Fruit fly (Drosophila melanogaster) whole organism, embryonic: ENCODE measurements around the gene Kaz1-ORFB.

Experiments used
- BtbVII ChIP-seq: fragments of 200-800 bp; sonication (Bioruptor generic); optimal IDR thresholded peaks from 3 replicates; lab custom pipeline; 2017; ENCODE audit warnings: missing biosample characterization, mild to moderate bottlenecking, missing genetic modification characterization
- CG10543 ChIP-seq: fragments of 200-800 bp; sonication (Bioruptor generic); optimal IDR thresholded peaks from 3 replicates; lab custom pipeline; 2017; ENCODE audit warnings: missing biosample characterization, mild to moderate bottlenecking, missing genetic modification characterization, moderate library complexity
- CG11456 ChIP-seq: fragments of 200-800 bp; sonication (Bioruptor generic); IDR thresholded peaks from 3 replicates; pipeline ENCODE4 v1.3.6; 2022; ENCODE audit warnings: missing biosample characterization, missing genetic modification characterization
- CG12299 ChIP-seq: fragments of 200-800 bp; sonication (Bioruptor generic); optimal IDR thresholded peaks from 2 replicates; lab custom pipeline; 2018; ENCODE audit warnings: missing biosample characterization, mild to moderate bottlenecking, missing genetic modification characterization
- CG15479 ChIP-seq: fragments of 200-800 bp; sonication (Bioruptor generic); optimal IDR thresholded peaks from 3 replicates; lab custom pipeline; 2019; ENCODE audit warnings: missing biosample characterization, mild to moderate bottlenecking, missing genetic modification characterization, moderate library complexity
- CG17829 ChIP-seq: fragments of 200-800 bp; optimal IDR thresholded peaks from 2 replicates; lab custom pipeline; 2019; ENCODE audit warnings: missing biosample characterization, mild to moderate bottlenecking, missing genetic modification characterization, moderate library complexity
- CG2116 ChIP-seq: fragments of 200-800 bp; sonication (Bioruptor generic); optimal IDR thresholded peaks from 3 replicates; lab custom pipeline; 2018; ENCODE audit warnings: missing biosample characterization, mild to moderate bottlenecking, missing genetic modification characterization
- CG2712 ChIP-seq: fragments of 200-800 bp; optimal IDR thresholded peaks from 3 replicates; lab custom pipeline; 2019; ENCODE audit warnings: missing biosample characterization, mild to moderate bottlenecking, missing genetic modification characterization, moderate library complexity
- CG32767 ChIP-seq: fragments of 200-800 bp; sonication (Bioruptor generic); IDR thresholded peaks from 2 replicates; pipeline ENCODE4 v1.3.6; 2022; ENCODE audit warnings: missing biosample characterization, missing genetic modification characterization
- CG34376 ChIP-seq: fragments of 200-800 bp; sonication (Bioruptor generic); optimal IDR thresholded peaks from 2 replicates; lab custom pipeline; 2018; ENCODE audit warnings: missing biosample characterization, mild to moderate bottlenecking, missing genetic modification characterization
- CG4617 ChIP-seq: fragments of 200-800 bp; sonication (Bioruptor generic); optimal IDR thresholded peaks from 3 replicates; lab custom pipeline; 2016; ENCODE audit warnings: missing biosample characterization, missing genetic modification characterization, borderline replicate concordance
- CG4730 ChIP-seq: fragments of 200-800 bp; sonication (Bioruptor generic); IDR thresholded peaks from 2 replicates; pipeline ENCODE4 v1.3.6; 2022; ENCODE audit warnings: missing biosample characterization, missing genetic modification characterization
- CG7357 ChIP-seq: fragments of 200-800 bp; sonication (Bioruptor generic); IDR thresholded peaks from 3 replicates; pipeline ENCODE4 v1.3.6; 2022; ENCODE audit warnings: missing biosample characterization, missing genetic modification characterization
- CG7745 ChIP-seq: fragments of 200-800 bp; sonication (Bioruptor generic); optimal IDR thresholded peaks from 2 replicates; lab custom pipeline; 2018; ENCODE audit warnings: missing biosample characterization, mild to moderate bottlenecking, missing genetic modification characterization, moderate library complexity
- CG8388 ChIP-seq: fragments of 200-800 bp; sonication (Bioruptor generic); optimal IDR thresholded peaks from 2 replicates; lab custom pipeline; 2019; ENCODE audit warnings: missing biosample characterization, mild to moderate bottlenecking, missing genetic modification characterization, moderate library complexity
- CG9932 ChIP-seq: fragments of 200-800 bp; sonication (Bioruptor generic); IDR thresholded peaks from 2 replicates; pipeline ENCODE4 v1.3.6; 2022; ENCODE audit warnings: missing biosample characterization, missing genetic modification characterization
- Deaf1 ChIP-seq: fragments of 200-800 bp; optimal IDR thresholded peaks from 3 replicates; lab custom pipeline; 2019; ENCODE audit warnings: missing biosample characterization, mild to moderate bottlenecking, missing genetic modification characterization, moderate library complexity
- Doc3 ChIP-seq: fragments of 200-800 bp; sonication (Bioruptor generic); IDR thresholded peaks from 3 replicates; pipeline ENCODE4 v1.3.6; 2022; ENCODE audit warnings: missing biosample characterization, missing genetic modification characterization; ENCODE audit not compliant: partially characterized antibody
- E2f1 ChIP-seq: fragments of 200-800 bp; sonication (Bioruptor generic); IDR thresholded peaks from 2 replicates; pipeline ENCODE4 v1.3.6; 2022; ENCODE audit warnings: missing biosample characterization, missing genetic modification characterization
- ERR ChIP-seq: fragments of 200-800 bp; sonication (Bioruptor generic); optimal IDR thresholded peaks from 2 replicates; lab custom pipeline; 2016; ENCODE audit warnings: missing biosample characterization, missing genetic modification characterization
- H2.0 ChIP-seq: fragments of 200-800 bp; sonication (Bioruptor generic); IDR thresholded peaks from 2 replicates; pipeline ENCODE4 v1.3.6; 2022; ENCODE audit warnings: missing biosample characterization, missing genetic modification characterization
- HLH4C ChIP-seq: fragments of 200-800 bp; sonication (Bioruptor generic); IDR thresholded peaks from 3 replicates; pipeline ENCODE4 v1.3.6; 2022; ENCODE audit warnings: missing biosample characterization, missing genetic modification characterization; ENCODE audit not compliant: partially characterized antibody
- Mrtf ChIP-seq: fragments of 200-800 bp; sonication (Bioruptor generic); IDR thresholded peaks from 3 replicates; pipeline ENCODE4 v1.3.6; 2022; ENCODE audit warnings: missing biosample characterization, missing genetic modification characterization
- NFAT ChIP-seq: fragments of 200-800 bp; sonication (Bioruptor generic); IDR thresholded peaks from 2 replicates; pipeline ENCODE4 v1.3.6; 2022; ENCODE audit warnings: missing biosample characterization, missing genetic modification characterization
- Neu2 ChIP-seq: fragments of 200-800 bp; sonication (Bioruptor generic); optimal IDR thresholded peaks from 3 replicates; lab custom pipeline; 2016; ENCODE audit warnings: missing biosample characterization, missing genetic modification characterization, borderline replicate concordance
- Nf-YB ChIP-seq: fragments of 200-800 bp; sonication (Bioruptor generic); optimal IDR thresholded peaks from 3 replicates; lab custom pipeline; 2019; ENCODE audit warnings: missing biosample characterization, mild to moderate bottlenecking, missing genetic modification characterization, moderate library complexity
- Poxn ChIP-seq: fragments of 200-800 bp; sonication (Bioruptor generic); IDR thresholded peaks from 2 replicates; pipeline ENCODE4 v1.3.6; 2022; ENCODE audit warnings: missing biosample characterization, missing genetic modification characterization
- Sin3A ChIP-seq: fragments of >200 bp; optimal IDR thresholded peaks from 2 replicates; lab custom pipeline; 2018
- Spps ChIP-seq: fragments of 200-800 bp; sonication (Bioruptor generic); optimal IDR thresholded peaks from 2 replicates; lab custom pipeline; 2018; ENCODE audit warnings: missing biosample characterization, mild to moderate bottlenecking, missing genetic modification characterization
- TFAM ChIP-seq: fragments of 200-800 bp; sonication (Bioruptor generic); optimal IDR thresholded peaks from 2 replicates; lab custom pipeline; 2017; ENCODE audit warnings: missing biosample characterization, missing genetic modification characterization, inconsistent platforms
- Taf1 ChIP-seq: fragments of 200-800 bp; sonication (Bioruptor generic); IDR thresholded peaks from 2 replicates; pipeline ENCODE4 v1.3.6; 2022; ENCODE audit warnings: missing biosample characterization, missing genetic modification characterization
- ac ChIP-seq: fragments of 200-800 bp; sonication (Bioruptor generic); optimal IDR thresholded peaks from 3 replicates; lab custom pipeline; 2017; ENCODE audit warnings: missing biosample characterization, mild to moderate bottlenecking, missing genetic modification characterization
- bigmax ChIP-seq: fragments of 200-800 bp; sonication (Bioruptor generic); optimal IDR thresholded peaks from 2 replicates; lab custom pipeline; 2018; ENCODE audit warnings: missing biosample characterization, mild to moderate bottlenecking, missing genetic modification characterization
- bsh ChIP-seq, 2 experiments: fragments of 200-800 bp; sonication (Bioruptor generic); optimal IDR thresholded peaks; 2 replicates each; lab custom pipeline; 2017 to 2018; ENCODE audit warnings: mild to moderate bottlenecking in 2 of 2, missing biosample characterization in 2 of 2, missing genetic modification characterization in 2 of 2, moderate library complexity in 1 of 2
- chif ChIP-seq, 2 experiments: fragments of 200-800 bp; sonication (Bioruptor generic); optimal IDR thresholded peaks; 3 replicates each; lab custom pipeline; 2016; ENCODE audit warnings: missing biosample characterization in 2 of 2, missing genetic modification characterization in 2 of 2
- exex ChIP-seq: fragments of 200-800 bp; sonication (Bioruptor generic); optimal IDR thresholded peaks from 4 replicates; lab custom pipeline; 2018; ENCODE audit warnings: missing biosample characterization, mild to moderate bottlenecking, missing genetic modification characterization, moderate library complexity
- eyg ChIP-seq: fragments of 200-800 bp; sonication (Bioruptor generic); optimal IDR thresholded peaks from 3 replicates; lab custom pipeline; 2016; ENCODE audit warnings: missing biosample characterization, missing genetic modification characterization
- grn ChIP-seq: fragments of 200-800 bp; sonication (Bioruptor generic); optimal IDR thresholded peaks from 3 replicates; lab custom pipeline; 2017; ENCODE audit warnings: missing biosample characterization, missing genetic modification characterization
- gro ChIP-seq: fragments of 200-800 bp; sonication (Bioruptor generic); optimal IDR thresholded peaks from 2 replicates; lab custom pipeline; 2016; ENCODE audit warnings: missing biosample characterization, missing genetic modification characterization
- gsb ChIP-seq: fragments of 200-800 bp; sonication (Bioruptor generic); IDR thresholded peaks from 2 replicates; pipeline ENCODE4 v1.3.6; 2022; ENCODE audit warnings: missing biosample characterization, missing genetic modification characterization
- jigr1 ChIP-seq: fragments of 200-800 bp; sonication (Bioruptor generic); IDR thresholded peaks from 3 replicates; pipeline ENCODE4 v1.3.6; 2022; ENCODE audit warnings: missing biosample characterization, missing genetic modification characterization
- knrl ChIP-seq: fragments of 200-800 bp; sonication (Bioruptor generic); IDR thresholded peaks from 3 replicates; pipeline ENCODE4 v1.3.6; 2022; ENCODE audit warnings: missing biosample characterization, missing genetic modification characterization; ENCODE audit not compliant: partially characterized antibody
- mld ChIP-seq: fragments of 200-800 bp; sonication (Bioruptor generic); IDR thresholded peaks from 3 replicates; pipeline ENCODE4 v1.3.6; 2022; ENCODE audit warnings: missing biosample characterization, missing genetic modification characterization; ENCODE audit not compliant: partially characterized antibody
- prd ChIP-seq, 3 experiments: fragments of >200 bp in 2 of 3; fragments of 200-800 bp in 1 of 3; sonication (Bioruptor generic) in 1 of 3; optimal IDR thresholded peaks in 2 of 3; IDR thresholded peaks in 1 of 3; 2 replicates in 2 of 3; 3 replicates in 1 of 3; pipeline versions ENCODE4 v1.3.6 to Lab custom; 2017 to 2022; ENCODE audit warnings: missing biosample characterization in 1 of 3, missing genetic modification characterization in 1 of 3
- sens-2 ChIP-seq: fragments of 200-800 bp; sonication (Bioruptor generic); IDR thresholded peaks from 2 replicates; pipeline ENCODE4 v1.3.6; 2022; ENCODE audit warnings: missing biosample characterization, missing genetic modification characterization
- sqz ChIP-seq: fragments of 200-800 bp; sonication (Bioruptor generic); optimal IDR thresholded peaks from 3 replicates; lab custom pipeline; 2018; ENCODE audit warnings: missing biosample characterization, mild to moderate bottlenecking, missing genetic modification characterization
- usp ChIP-seq: fragments of >200 bp; optimal IDR thresholded peaks from 2 replicates; lab custom pipeline; 2017; ENCODE audit warnings: missing biosample characterization, missing genetic modification characterization
- vvl ChIP-seq: fragments of 200-800 bp; sonication (Bioruptor generic); IDR thresholded peaks from 2 replicates; pipeline ENCODE4 v1.3.6; 2022; ENCODE audit warnings: missing biosample characterization, missing genetic modification characterization

Gene Kaz1-ORFB

dm6 chr3L:257618-258475 is 41.4 kb downstream of the Kaz1-ORFB start, which contains the start of the genes DIP2 and wac (continued):
- TF ChIP-seq jigr1 (no peak), ac (GFP tag; lab: Kevin White, UChicago) (no peak), Spps (tag; lab: Kevin White, UChicago) (peak; percentile 13), HLH4C (GFP tag; lab: Robert Waterston, UW) (peak; percentile 86), prd (optimal IDR thresholded peaks at IDR 0.05; lab: Kevin White, UChicago) (no peak), prd (GFP tag; IDR thresholded peaks at IDR 0.05; lab: Robert Waterston, UW) (peak; percentile 76; the same call in 2 of the 3 replicates), E2f1 (GFP tag; lab: Robert Waterston, UW) (no peak; the same call in none of the 2 replicates), CG12299 (tag; lab: Kevin White, UChicago) (peak; percentile 3), Poxn (GFP tag; lab: Robert Waterston, UW) (no peak), gsb (no peak), bsh (GFP tag; optimal IDR thresholded peaks at IDR 0.05; lab: Kevin White, UChicago) (peak in 1 of 2 experiments; percentile 51), CG11456 (GFP tag; lab: Robert Waterston, UW) (peak; percentile 88), chif (GFP tag; optimal IDR thresholded peaks at IDR 0.05; lab: Kevin White, UChicago) (peak; percentile 77 to 83), Deaf1 (peak; percentile 89), gro (GFP tag; lab: Kevin White, UChicago) (peak; percentile 75), ERR (GFP tag; lab: Kevin White, UChicago) (peak; percentile 72), vvl (peak; percentile 89), usp (GFP tag; lab: Kevin White, UChicago) (no peak), Mrtf (GFP tag; lab: Robert Waterston, UW) (peak; percentile 42; the same call in 1 of the 3 replicates), Taf1 (GFP tag; lab: Robert Waterston, UW) (peak; percentile 20; the same call in 1 of the 2 replicates), CG4730 (GFP tag; lab: Robert Waterston, UW) (peak; percentile 62), bigmax (GFP tag; lab: Kevin White, UChicago) (peak; percentile 66), CG15479 (GFP tag; lab: Kevin White, UChicago) (peak; percentile 6), TFAM (no peak), CG7357 (no peak; the same call in 2 of the 3 replicates), mld (GFP tag; lab: Robert Waterston, UW) (peak; percentile 63; the same call in 2 of the 3 replicates), CG2712 (peak; percentile 74), Doc3 (GFP tag; lab: Robert Waterston, UW) (peak; percentile 86), CG32767 (GFP tag; lab: Robert Waterston, UW) (peak; percentile 14; the same call in 1 of the 2 replicates), CG8388 (GFP tag; lab: Kevin White, UChicago) (peak; percentile 28), eyg (GFP tag; lab: Kevin White, UChicago) (peak; percentile 88), CG9932 (peak; percentile 94), H2.0 (GFP tag; lab: Robert Waterston, UW) (peak; percentile 59; the same call in 1 of the 2 replicates), BtbVII (GFP tag; lab: Kevin White, UChicago) (peak; percentile 39), grn (GFP tag; lab: Kevin White, UChicago) (no peak), NFAT (peak; percentile 88), CG10543 (peak; percentile 78), sens-2 (peak; percentile 45; the same call in 1 of the 2 replicates), CG2116 (peak; percentile 94), sqz (GFP tag; lab: Kevin White, UChicago) (no peak), CG34376 (GFP tag; lab: Kevin White, UChicago) (peak; percentile 84), Nf-YB (GFP tag; lab: Kevin White, UChicago) (peak; percentile 40), CG4617 (GFP tag; lab: Kevin White, UChicago) (peak; percentile 63), knrl (GFP tag; lab: Robert Waterston, UW) (peak; percentile 90), exex (tag; lab: Kevin White, UChicago) (no peak), CG17829 (tag; lab: Kevin White, UChicago) (peak; percentile 76), Sin3A (lab: Kevin White, UChicago) (peak; percentile 89), CG7745 (no peak), Neu2 (peak; percentile 22)
